Fruit fly (Drosophila melanogaster) whole organism, wandering third instar larva: Measurements from ENCODE around the gene CG7970.

Experiments used
- Abd-B ChIP-seq: fragments of >200 bp; optimal IDR thresholded peaks from 2 replicates; lab custom pipeline; 2017; ENCODE audit warnings: missing biosample characterization, missing genetic modification characterization
- CG9705 ChIP-seq: fragments of 200-800 bp; sonication (Bioruptor generic); optimal IDR thresholded peaks from 2 replicates; lab custom pipeline; 2018; ENCODE audit warnings: missing biosample characterization, mild to moderate bottlenecking, missing genetic modification characterization
- Dfd ChIP-seq: fragments of >200 bp; optimal IDR thresholded peaks from 2 replicates; lab custom pipeline; 2017; ENCODE audit warnings: missing biosample characterization, missing genetic modification characterization
- Hr78 ChIP-seq: fragments of >200 bp; optimal IDR thresholded peaks from 2 replicates; lab custom pipeline; 2017; ENCODE audit warnings: missing biosample characterization, missing genetic modification characterization
- ey ChIP-seq: fragments of 200-800 bp; sonication (Bioruptor generic); optimal IDR thresholded peaks from 2 replicates; lab custom pipeline; 2016; ENCODE audit warnings: missing biosample characterization, missing genetic modification characterization
- pan ChIP-seq: fragments of >200 bp; optimal IDR thresholded peaks from 2 replicates; lab custom pipeline; 2017

- TF ChIP-seq ey (GFP tag; lab: Kevin White, UChicago), result no peak
- TF ChIP-seq Abd-B (GFP tag; lab: Kevin White, UChicago), result no peak
- no peak for TF ChIP-seq CG9705 (GFP tag; lab: Kevin White, UChicago)
- no peak for TF ChIP-seq Dfd
- no peak for TF ChIP-seq Hr78 (GFP tag; lab: Kevin White, UChicago)
- TF ChIP-seq pan (lab: Kevin White, UChicago), result no peak
Measured at dm6 chr3L:1688569-1688968, 36.0 kb downstream of the CG7970 start.
